Fruit fly (Drosophila melanogaster) whole organism: Measurements from ENCODE around the gene ro.

ENCODE experiments used
- CG8478 ChIP-seq: fragments of >200 bp; optimal IDR thresholded peaks from 2 replicates; lab custom pipeline; 2018; ENCODE audit warnings: inconsistent platforms
- pan ChIP-seq: fragments of >200 bp; optimal IDR thresholded peaks from 2 replicates; lab custom pipeline; 2017
- usp ChIP-seq: fragments of >200 bp; optimal IDR thresholded peaks from 2 replicates; lab custom pipeline; 2017; ENCODE audit warnings: missing biosample characterization, missing genetic modification characterization, mixed read lengths

dm6 chr3R:26906034-26906433 is 25.1 kb upstream of the ro start:
- no peak for TF ChIP-seq CG8478 (lab: Kevin White, UChicago)
- no peak for TF ChIP-seq pan
- TF ChIP-seq usp (GFP tag; lab: Kevin White, UChicago): no peak
